Worm (Caenorhabditis elegans) whole organism, late embryonic: ENCODE measurements around the gene lin-24.

ENCODE experiments used
- ceh-9 ChIP-seq: sonication (generic microtip); optimal IDR thresholded peaks from 2 replicates; lab custom pipeline; 2016; ENCODE audit warnings: mild to moderate bottlenecking, missing genetic modification characterization, inconsistent platforms, missing compliant biosample characterization
- elt-4 ChIP-seq: sonication (generic microtip); optimal IDR thresholded peaks from 2 replicates; lab custom pipeline; 2016; ENCODE audit warnings: missing genetic modification characterization, missing compliant biosample characterization
- fkh-10 ChIP-seq: fragments of 150-350 bp; optimal IDR thresholded peaks from 2 replicates; lab custom pipeline; 2014; ENCODE audit warnings: missing biosample characterization, missing genetic modification reagents, missing genetic modification characterization
- fkh-6 ChIP-seq: sonication (generic microtip); optimal IDR thresholded peaks from 2 replicates; lab custom pipeline; 2016; ENCODE audit warnings: missing genetic modification characterization, missing compliant biosample characterization
- hlh-6 ChIP-seq: sonication (generic microtip); optimal IDR thresholded peaks from 2 replicates; lab custom pipeline; 2016; ENCODE audit warnings: missing genotype, missing genetic modification characterization, missing compliant biosample characterization
- nhr-11 ChIP-seq: fragments of 150-350 bp; optimal IDR thresholded peaks from 2 replicates; lab custom pipeline; 2014; ENCODE audit warnings: missing biosample characterization, missing genetic modification characterization
- pag-3 ChIP-seq: sonication (generic microtip); optimal IDR thresholded peaks from 2 replicates; lab custom pipeline; 2016; ENCODE audit warnings: missing compliant biosample characterization, missing genetic modification characterization, borderline replicate concordance

DNA sequence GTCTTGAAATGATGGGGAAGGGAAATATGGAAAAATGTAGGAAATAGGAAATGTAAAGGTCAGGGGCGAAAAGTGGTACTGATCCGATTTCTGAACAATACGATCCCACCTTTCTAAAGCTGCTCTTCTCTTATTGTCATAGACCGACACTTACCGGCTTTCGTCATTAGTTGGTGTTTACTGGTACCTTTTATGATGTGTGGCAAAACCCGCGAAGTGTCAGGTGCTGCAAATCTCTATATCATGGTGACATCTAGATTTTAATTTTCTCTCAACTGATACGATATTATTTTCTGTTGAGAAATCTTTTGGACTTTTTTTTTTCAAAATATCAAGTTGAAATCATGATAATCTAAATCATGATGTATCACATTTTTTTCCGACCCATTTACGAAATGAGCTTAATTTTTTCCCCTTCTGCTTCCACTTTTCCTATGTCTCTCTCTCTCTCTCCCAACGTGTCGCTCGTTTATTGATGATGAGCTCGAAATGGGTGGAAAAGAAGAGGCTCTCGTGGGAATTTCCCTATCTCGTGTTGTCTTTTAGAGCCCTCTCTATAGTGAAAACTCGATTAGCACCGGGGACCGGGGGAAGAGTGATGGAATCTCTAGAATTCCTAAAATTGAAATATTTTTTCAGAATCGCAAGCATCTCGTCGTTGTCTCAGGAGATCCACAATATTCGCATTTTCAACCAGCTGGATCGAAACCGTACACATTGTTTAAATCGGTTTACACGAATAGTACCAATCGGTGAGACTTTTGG, 2.2 kb downstream of the lin-24 start:
- TF ChIP-seq elt-4 (tag; lab: Kevin White, UChicago) (no peak), nhr-11 (tag; lab: Kevin White, UChicago) (no peak), pag-3 (tag; lab: Kevin White, UChicago) (no peak), ceh-9 (tag; lab: Kevin White, UChicago) (no peak), fkh-6 (tag; lab: Kevin White, UChicago) (no peak), hlh-6 (tag; lab: Kevin White, UChicago) (no peak), fkh-10 (GFP tag; lab: Kevin White, UChicago) (no peak)
